Fruit fly (Drosophila melanogaster) whole organism: ENCODE results near the gene CG5938.

Experiments
- CG8478 ChIP-seq: fragments of >200 bp; optimal IDR thresholded peaks from 2 replicates; lab custom pipeline; 2018; ENCODE audit warnings: inconsistent platforms
- EcR ChIP-seq, 2 experiments: fragments of >200 bp; optimal IDR thresholded peaks; 2 replicates each; lab custom pipeline; 2017; ENCODE audit warnings: missing biosample characterization in 2 of 2, missing genetic modification characterization in 2 of 2, missing genetic modification reagents in 2 of 2
- pan ChIP-seq: fragments of >200 bp; optimal IDR thresholded peaks from 2 replicates; lab custom pipeline; 2017
- psq ChIP-seq: fragments of >200 bp; optimal IDR thresholded peaks from 2 replicates; lab custom pipeline; 2017
- usp ChIP-seq: fragments of >200 bp; optimal IDR thresholded peaks from 2 replicates; lab custom pipeline; 2017; ENCODE audit warnings: missing biosample characterization, missing genetic modification characterization, mixed read lengths

DNA sequence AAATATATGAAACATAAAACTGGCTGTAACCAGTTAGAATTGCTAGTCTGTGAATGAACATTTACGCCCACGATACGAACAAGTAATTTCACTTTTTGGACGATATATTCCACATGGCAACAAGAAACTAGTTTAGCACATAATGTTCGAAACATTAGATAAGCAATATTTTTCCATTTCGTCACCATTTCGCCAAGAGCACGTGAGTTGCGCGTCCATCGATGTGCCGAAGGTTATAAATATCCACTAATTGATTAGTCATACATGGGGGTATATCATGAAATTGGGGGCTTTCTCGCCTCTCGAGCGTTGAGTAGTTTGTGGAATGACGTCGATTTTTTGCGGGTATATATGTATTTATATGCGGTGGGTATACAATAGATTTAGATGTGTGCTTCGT lies 19.5 kb downstream of the CG5938 start:
- TF ChIP-seq EcR (GFP tag; optimal IDR thresholded peaks at IDR 0.05; lab: Kevin White, UChicago) (no peak), CG8478 (no peak), pan (lab: Kevin White, UChicago) (no peak), usp (GFP tag; lab: Kevin White, UChicago) (no peak), psq (lab: Kevin White, UChicago) (no peak)
